Worm (Caenorhabditis elegans) whole organism, mixed stage, embryonic: ENCODE measurements around the gene srx-38.

ENCODE experiments used
- lin-13 ChIP-seq: fragments of 150-350 bp; optimal IDR thresholded peaks from 2 replicates; lab custom pipeline; 2014; ENCODE audit warnings: missing biosample characterization, missing genetic modification characterization
- nhr-28 ChIP-seq: fragments of 150-350 bp; optimal IDR thresholded peaks from 2 replicates; lab custom pipeline; 2014; ENCODE audit warnings: missing biosample characterization, missing genetic modification characterization

DNA sequence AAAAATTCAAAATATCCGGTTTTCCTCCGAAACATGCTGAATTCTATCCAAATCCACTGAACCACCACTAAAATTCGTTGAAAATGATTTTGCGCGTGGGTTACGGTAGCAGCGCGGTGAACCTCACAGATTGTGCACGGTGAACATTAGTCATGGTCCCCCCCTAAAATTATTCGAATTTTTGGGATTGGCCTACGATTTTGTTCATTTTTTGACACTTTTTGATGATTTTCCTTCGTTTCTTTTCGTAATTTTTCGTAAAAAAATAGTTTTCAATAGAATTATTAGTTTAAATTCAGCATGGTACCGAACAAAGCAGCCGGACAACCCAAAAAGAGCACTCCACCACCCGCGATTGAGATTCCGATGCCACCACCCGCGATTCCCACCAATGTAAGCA lies 26.2 kb upstream of the srx-38 start, which contains the start of gene C03A7.2:
- TF ChIP-seq nhr-28 (tag; lab: Kevin White, UChicago) (no peak), lin-13 (no peak)
